Worm (Caenorhabditis elegans) whole organism, mixed stage, embryonic: Measurements from ENCODE around the gene ZK1320.5.

Source experiments
- bed-3 ChIP-seq: fragments of 200-800 bp; sonication (Bioruptor generic); optimal IDR thresholded peaks from 3 replicates; lab custom pipeline; 2018; ENCODE audit warnings: mild to moderate bottlenecking, missing genetic modification characterization, moderate library complexity, missing compliant biosample characterization
- ceh-39 ChIP-seq: fragments of 150-350 bp; optimal IDR thresholded peaks from 2 replicates; lab custom pipeline; 2014; ENCODE audit warnings: missing biosample characterization, missing genetic modification characterization
- ceh-43 ChIP-seq: fragments of 200-800 bp; sonication (Bioruptor generic); optimal IDR thresholded peaks from 2 replicates; lab custom pipeline; 2018; ENCODE audit warnings: mild to moderate bottlenecking, missing genetic modification characterization, moderate library complexity, missing compliant biosample characterization
- ces-1 ChIP-seq: fragments of 150-350 bp; optimal IDR thresholded peaks from 2 replicates; lab custom pipeline; 2014; ENCODE audit warnings: missing biosample characterization, missing genetic modification reagents, missing genetic modification characterization
- cnd-1 ChIP-seq: fragments of 200-800 bp; sonication (Bioruptor generic); optimal IDR thresholded peaks from 2 replicates; lab custom pipeline; 2018; ENCODE audit warnings: mild to moderate bottlenecking, missing genetic modification characterization, missing compliant biosample characterization
- drap-1 ChIP-seq: fragments of 200-800 bp; sonication (Bioruptor generic); optimal IDR thresholded peaks from 3 replicates; lab custom pipeline; 2018; ENCODE audit warnings: mild to moderate bottlenecking, missing genetic modification characterization, missing compliant biosample characterization
- elt-1 ChIP-seq: sonication (generic microtip); optimal IDR thresholded peaks from 2 replicates; lab custom pipeline; 2017; ENCODE audit warnings: missing genetic modification characterization, mild to moderate bottlenecking, missing compliant biosample characterization, antibody characterized with exemption, moderate library complexity, borderline replicate concordance; ENCODE audit not compliant: insufficient read depth
- elt-3 ChIP-seq: fragments of 150-350 bp; optimal IDR thresholded peaks from 2 replicates; lab custom pipeline; 2014; ENCODE audit warnings: missing biosample characterization, missing genetic modification characterization
- flh-1 ChIP-seq: fragments of 200-800 bp; sonication (Bioruptor generic); optimal IDR thresholded peaks from 2 replicates; lab custom pipeline; 2018; ENCODE audit warnings: mild to moderate bottlenecking, missing genetic modification characterization, moderate library complexity, missing compliant biosample characterization
- ham-2 ChIP-seq: fragments of 200-800 bp; sonication (Bioruptor generic); optimal IDR thresholded peaks from 2 replicates; lab custom pipeline; 2018; ENCODE audit warnings: mild to moderate bottlenecking, missing genetic modification characterization, missing compliant biosample characterization
- hlh-1 ChIP-seq: fragments of 150-350 bp; optimal IDR thresholded peaks from 2 replicates; lab custom pipeline; 2014; ENCODE audit warnings: missing biosample characterization, missing genetic modification reagents, missing genetic modification characterization
- lin-32 ChIP-seq: fragments of 200-800 bp; sonication (Bioruptor generic); optimal IDR thresholded peaks from 2 replicates; lab custom pipeline; 2018; ENCODE audit warnings: mild to moderate bottlenecking, missing genetic modification characterization, missing compliant biosample characterization
- lsy-2 ChIP-seq: fragments of 150-350 bp; optimal IDR thresholded peaks from 2 replicates; lab custom pipeline; 2014; ENCODE audit warnings: missing biosample characterization, missing genetic modification characterization
- mab-5 ChIP-seq: fragments of 150-350 bp; optimal IDR thresholded peaks from 2 replicates; lab custom pipeline; 2014; ENCODE audit warnings: missing biosample characterization, missing genetic modification characterization
- mep-1 ChIP-seq: fragments of 150-350 bp; optimal IDR thresholded peaks from 2 replicates; lab custom pipeline; 2017; ENCODE audit warnings: missing biosample characterization, missing genetic modification reagents, missing genetic modification characterization, inconsistent platforms
- mls-2 ChIP-seq: sonication (generic microtip); optimal IDR thresholded peaks from 2 replicates; lab custom pipeline; 2016; ENCODE audit warnings: mild to moderate bottlenecking, missing genetic modification characterization, moderate library complexity, missing compliant biosample characterization
- nhr-12 ChIP-seq: fragments of 150-350 bp; optimal IDR thresholded peaks from 2 replicates; lab custom pipeline; 2014; ENCODE audit warnings: missing biosample characterization, missing genetic modification characterization
- nhr-237 ChIP-seq: fragments of 150-350 bp; optimal IDR thresholded peaks from 2 replicates; lab custom pipeline; 2014; ENCODE audit warnings: missing biosample characterization, missing genetic modification characterization
- nhr-28 ChIP-seq: fragments of 150-350 bp; optimal IDR thresholded peaks from 2 replicates; lab custom pipeline; 2014; ENCODE audit warnings: missing biosample characterization, missing genetic modification characterization
- nhr-76 ChIP-seq: sonication (generic microtip); optimal IDR thresholded peaks from 2 replicates; lab custom pipeline; 2017; ENCODE audit warnings: missing biosample characterization, missing genetic modification characterization
- pha-4 ChIP-seq: fragments of 150-350 bp; optimal IDR thresholded peaks from 2 replicates; lab custom pipeline; 2018; ENCODE audit warnings: missing biosample characterization, missing genetic modification reagents, missing genetic modification characterization
- sem-2 ChIP-seq: fragments of 200-800 bp; sonication (Bioruptor generic); optimal IDR thresholded peaks from 2 replicates; lab custom pipeline; 2018; ENCODE audit warnings: mild to moderate bottlenecking, missing genetic modification characterization, missing compliant biosample characterization
- snpc-4 ChIP-seq: fragments of 150-350 bp; optimal IDR thresholded peaks from 2 replicates; lab custom pipeline; 2014; ENCODE audit warnings: missing biosample characterization, missing genetic modification characterization
- sptf-1 ChIP-seq: sonication (generic microtip); optimal IDR thresholded peaks from 2 replicates; lab custom pipeline; 2017; ENCODE audit warnings: mild to moderate bottlenecking, missing genetic modification characterization, moderate library complexity, missing compliant biosample characterization
- tbx-8 ChIP-seq: fragments of 200-800 bp; sonication (Bioruptor generic); optimal IDR thresholded peaks from 2 replicates; lab custom pipeline; 2018; ENCODE audit warnings: mild to moderate bottlenecking, missing genetic modification characterization, moderate library complexity, missing compliant biosample characterization
- unc-120 ChIP-seq: sonication (generic microtip); optimal IDR thresholded peaks from 2 replicates; lab custom pipeline; 2017; ENCODE audit warnings: missing genetic modification characterization, missing compliant biosample characterization; ENCODE audit not compliant: poor library complexity, severe bottlenecking
- unc-62 ChIP-seq: fragments of 150-350 bp; optimal IDR thresholded peaks from 2 replicates; lab custom pipeline; 2014; ENCODE audit warnings: missing biosample characterization, missing genetic modification reagents, missing genetic modification characterization
- zip-8 ChIP-seq: fragments of 150-350 bp; optimal IDR thresholded peaks from 2 replicates; lab custom pipeline; 2014; ENCODE audit warnings: missing biosample characterization, missing genetic modification characterization
- ztf-11 ChIP-seq: fragments of 150-350 bp; optimal IDR thresholded peaks from 2 replicates; lab custom pipeline; 2014; ENCODE audit warnings: missing biosample characterization, missing genetic modification characterization

The ZK1320.5 gene

ce11 chrII:9621121-9621520, 44.4 kb downstream of the ZK1320.5 start:
- TF ChIP-seq unc-62 (GFP tag; lab: Kevin White, UChicago) (peak; percentile 90), tbx-8 (GFP tag; lab: Kevin White, UChicago) (no peak), sptf-1 (tag; lab: Kevin White, UChicago) (no peak), elt-3 (tag; lab: Kevin White, UChicago) (no peak), ceh-43 (GFP tag; lab: Kevin White, UChicago) (no peak), mep-1 (tag; lab: Kevin White, UChicago) (no peak), ceh-39 (tag; lab: Kevin White, UChicago) (no peak), ham-2 (GFP tag; lab: Kevin White, UChicago) (no peak), ztf-11 (tag; lab: Kevin White, UChicago) (no peak), cnd-1 (tag; lab: Kevin White, UChicago) (no peak), zip-8 (tag; lab: Kevin White, UChicago) (no peak), elt-1 (tag; lab: Kevin White, UChicago) (no peak), mls-2 (tag; lab: Kevin White, UChicago) (no peak), pha-4 (tag; lab: Kevin White, UChicago) (no peak), bed-3 (GFP tag; lab: Kevin White, UChicago) (no peak), flh-1 (no peak), mab-5 (tag; lab: Kevin White, UChicago) (no peak), hlh-1 (tag; lab: Kevin White, UChicago) (peak; percentile 67), nhr-12 (tag; lab: Kevin White, UChicago) (no peak), unc-120 (tag; lab: Kevin White, UChicago) (peak; percentile 39), nhr-28 (tag; lab: Kevin White, UChicago) (no peak), nhr-76 (tag; lab: Kevin White, UChicago) (no peak), snpc-4 (tag; lab: Kevin White, UChicago) (no peak), sem-2 (GFP tag; lab: Kevin White, UChicago) (no peak)

DNA sequence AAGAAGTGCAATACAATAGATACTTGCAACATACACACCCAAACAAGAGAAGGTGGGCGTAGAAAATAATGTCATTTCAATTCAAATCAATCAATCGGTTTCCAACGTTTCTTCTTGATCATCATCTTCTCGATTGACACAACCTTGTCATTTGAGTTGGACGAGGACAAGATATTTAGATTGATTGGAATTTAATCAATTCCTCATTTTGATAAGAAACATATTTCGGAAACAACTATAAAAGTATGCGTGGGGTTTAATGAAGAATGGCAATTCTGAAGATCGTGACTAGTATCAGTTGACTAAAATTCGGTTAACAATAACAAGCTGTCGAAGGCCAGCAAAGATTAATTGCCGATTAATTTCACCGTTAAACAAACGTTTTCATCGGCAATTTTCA, 44.9 kb downstream of the ZK1320.5 start:
- no peak for TF ChIP-seq hlh-1 (tag; lab: Kevin White, UChicago)
- TF ChIP-seq unc-62 (GFP tag; lab: Kevin White, UChicago), result peak; percentile 60

DNA sequence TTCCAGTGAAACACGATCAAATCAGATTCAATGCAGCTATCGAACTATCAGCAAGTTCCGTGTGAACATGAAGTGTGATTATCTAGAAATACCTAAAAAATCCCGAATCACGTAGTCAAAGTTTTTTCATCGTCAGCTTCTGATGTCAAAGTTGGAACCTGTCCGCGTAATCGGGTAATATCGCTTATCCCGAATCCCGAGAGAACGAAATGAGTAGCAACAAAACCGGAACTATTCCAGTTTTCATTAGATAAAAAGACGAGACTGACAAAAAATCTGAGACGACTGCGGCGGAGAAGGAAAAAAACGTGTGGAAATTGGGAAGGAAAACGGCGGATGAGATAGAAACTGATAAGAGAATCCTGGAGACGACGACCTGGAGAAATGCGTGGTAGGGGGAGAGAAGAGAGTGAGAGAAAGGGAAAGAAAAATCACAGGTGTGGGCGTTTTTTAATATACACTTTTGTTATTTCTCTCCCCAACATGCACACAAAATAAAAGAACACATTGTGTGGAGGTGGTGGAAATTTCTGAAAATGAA, 45.4 kb downstream of the ZK1320.5 start:
- TF ChIP-seq elt-1 (tag; lab: Kevin White, UChicago) (peak; percentile 26), ceh-39 (tag; lab: Kevin White, UChicago) (no peak)

- TF ChIP-seq elt-1 (tag; lab: Kevin White, UChicago) (peak; percentile 85), sptf-1 (tag; lab: Kevin White, UChicago) (no peak), drap-1 (GFP tag; lab: Kevin White, UChicago) (peak; percentile 42), sem-2 (GFP tag; lab: Kevin White, UChicago) (no peak), snpc-4 (tag; lab: Kevin White, UChicago) (no peak), mls-2 (tag; lab: Kevin White, UChicago) (no peak), ham-2 (GFP tag; lab: Kevin White, UChicago) (peak; percentile 63), unc-62 (GFP tag; lab: Kevin White, UChicago) (peak; percentile 84), lin-32 (no peak), nhr-28 (tag; lab: Kevin White, UChicago) (no peak), unc-120 (tag; lab: Kevin White, UChicago) (peak; percentile 63), hlh-1 (tag; lab: Kevin White, UChicago) (peak; percentile 70), ces-1 (GFP tag; lab: Kevin White, UChicago) (no peak)
Observed at ce11 chrII:9619402-9619862, 46.0 kb downstream of the ZK1320.5 start.

DNA sequence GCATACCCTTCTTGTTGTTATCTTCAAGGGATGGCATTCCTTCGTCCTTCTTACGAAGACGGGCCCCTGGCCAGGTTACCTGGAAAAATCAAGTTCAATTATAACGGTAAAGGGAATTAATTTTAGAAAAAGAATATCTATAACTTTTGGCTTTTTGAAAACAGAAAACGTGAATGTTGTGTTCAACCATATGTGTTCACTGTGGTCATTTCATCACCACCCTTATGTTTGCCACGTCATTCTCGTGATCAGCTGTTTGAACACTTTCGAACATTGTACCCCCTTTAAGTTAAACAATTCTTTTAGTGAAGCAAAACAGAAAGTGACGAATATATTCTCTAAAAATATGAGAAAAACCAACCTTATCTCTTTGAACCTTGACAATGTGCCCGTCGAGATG, 46.7 kb downstream of the ZK1320.5 start:
- TF ChIP-seq nhr-237 (tag; lab: Kevin White, UChicago), result no peak
- no peak for TF ChIP-seq lsy-2 (tag; lab: Kevin White, UChicago)
- no peak for TF ChIP-seq mls-2 (tag; lab: Kevin White, UChicago)
- TF ChIP-seq sptf-1 (tag; lab: Kevin White, UChicago), result no peak
- no peak for TF ChIP-seq mab-5 (tag; lab: Kevin White, UChicago)
